Fruit fly (Drosophila melanogaster) whole organism, embryonic: ENCODE measurements around the gene Tengl3.
A peak's percentile ranks its signal among the peaks of the same experiment; 100 is the strongest.

Experiments
- Aef1 ChIP-seq: fragments of 200-800 bp; sonication (Bioruptor generic); IDR thresholded peaks from 3 replicates; pipeline ENCODE4 v1.3.6; 2022; ENCODE audit warnings: missing biosample characterization, missing genetic modification characterization
- Asciz ChIP-seq: fragments of 200-800 bp; sonication (Bioruptor generic); optimal IDR thresholded peaks from 2 replicates; lab custom pipeline; 2017; ENCODE audit warnings: missing biosample characterization, mild to moderate bottlenecking, missing genetic modification characterization, missing genetic modification reagents
- CG1024 ChIP-seq: fragments of 200-800 bp; sonication (Bioruptor generic); IDR thresholded peaks from 2 replicates; pipeline ENCODE4 v1.3.6; 2022; ENCODE audit warnings: missing biosample characterization, missing genetic modification characterization
- CG11093 ChIP-seq: fragments of 200-800 bp; sonication (Bioruptor generic); IDR thresholded peaks from 3 replicates; pipeline ENCODE4 v1.3.6; 2022; ENCODE audit warnings: missing biosample characterization, missing genetic modification characterization
- CG12769 ChIP-seq: fragments of 200-800 bp; sonication (Bioruptor generic); optimal IDR thresholded peaks from 2 replicates; lab custom pipeline; 2019; ENCODE audit warnings: missing biosample characterization, mild to moderate bottlenecking, missing genetic modification characterization, moderate library complexity
- CG13123 ChIP-seq: fragments of 200-800 bp; sonication (Bioruptor generic); optimal IDR thresholded peaks from 2 replicates; lab custom pipeline; 2016; ENCODE audit warnings: missing biosample characterization, missing genetic modification characterization
- CG13624 ChIP-seq: fragments of 200-800 bp; sonication (Bioruptor generic); optimal IDR thresholded peaks from 2 replicates; lab custom pipeline; 2016; ENCODE audit warnings: missing biosample characterization, missing genetic modification characterization
- CG13894 ChIP-seq: fragments of 200-800 bp; sonication (Bioruptor generic); optimal IDR thresholded peaks from 3 replicates; lab custom pipeline; 2018; ENCODE audit warnings: missing biosample characterization, mild to moderate bottlenecking, missing genetic modification characterization, moderate library complexity
- CG15514 ChIP-seq: fragments of 200-800 bp; sonication (Bioruptor generic); optimal IDR thresholded peaks from 3 replicates; lab custom pipeline; 2017; ENCODE audit warnings: missing biosample characterization, missing genetic modification characterization, mild to moderate bottlenecking, moderate library complexity, missing genetic modification reagents
- CG17385 ChIP-seq: fragments of 200-800 bp; sonication (Bioruptor generic); optimal IDR thresholded peaks from 3 replicates; lab custom pipeline; 2018; ENCODE audit warnings: missing biosample characterization, mild to moderate bottlenecking, missing genetic modification characterization
- CG2116 ChIP-seq: fragments of 200-800 bp; sonication (Bioruptor generic); optimal IDR thresholded peaks from 3 replicates; lab custom pipeline; 2018; ENCODE audit warnings: missing biosample characterization, mild to moderate bottlenecking, missing genetic modification characterization
- CG31224 ChIP-seq: fragments of 200-800 bp; sonication (Bioruptor generic); IDR thresholded peaks from 2 replicates; pipeline ENCODE4 v1.3.6; 2022; ENCODE audit warnings: missing biosample characterization, missing genetic modification characterization
- CG3838 ChIP-seq: fragments of 200-800 bp; sonication (Bioruptor generic); optimal IDR thresholded peaks from 3 replicates; lab custom pipeline; 2016; ENCODE audit warnings: missing biosample characterization, missing genetic modification characterization
- CG5953 ChIP-seq: fragments of 200-800 bp; sonication (Bioruptor generic); IDR thresholded peaks from 2 replicates; pipeline ENCODE4 v1.3.6; 2022; ENCODE audit warnings: missing biosample characterization, missing genetic modification characterization
- CG6765 ChIP-seq: fragments of 200-800 bp; sonication (Bioruptor generic); optimal IDR thresholded peaks from 3 replicates; lab custom pipeline; 2017; ENCODE audit warnings: missing biosample characterization, mild to moderate bottlenecking, missing genetic modification characterization
- CG7987 ChIP-seq: fragments of 200-800 bp; sonication (Bioruptor generic); optimal IDR thresholded peaks from 2 replicates; lab custom pipeline; 2018; ENCODE audit warnings: missing biosample characterization, mild to moderate bottlenecking, missing genetic modification characterization, moderate library complexity
- CG9437 ChIP-seq: fragments of 200-800 bp; sonication (Bioruptor generic); optimal IDR thresholded peaks from 2 replicates; lab custom pipeline; 2018; ENCODE audit warnings: missing biosample characterization, mild to moderate bottlenecking, missing genetic modification characterization
- CG9876 ChIP-seq: fragments of 200-800 bp; sonication (Bioruptor generic); optimal IDR thresholded peaks from 2 replicates; lab custom pipeline; 2016; ENCODE audit warnings: missing biosample characterization, missing genetic modification characterization
- CTCF ChIP-seq: fragments of 200-800 bp; sonication (Bioruptor generic); optimal IDR thresholded peaks from 2 replicates; lab custom pipeline; 2017; ENCODE audit warnings: missing biosample characterization, mild to moderate bottlenecking, missing genetic modification characterization, moderate library complexity
- CrebB ChIP-seq: fragments of 200-800 bp; sonication (Bioruptor generic); optimal IDR thresholded peaks from 3 replicates; lab custom pipeline; 2018; ENCODE audit warnings: missing biosample characterization, mild to moderate bottlenecking, missing genetic modification characterization
- D19A ChIP-seq: fragments of 200-800 bp; optimal IDR thresholded peaks from 3 replicates; lab custom pipeline; 2019; ENCODE audit warnings: missing biosample characterization, mild to moderate bottlenecking, missing genetic modification characterization, moderate library complexity
- Fer2 ChIP-seq: fragments of 200-800 bp; sonication (Bioruptor generic); optimal IDR thresholded peaks from 2 replicates; lab custom pipeline; 2018; ENCODE audit warnings: missing biosample characterization, mild to moderate bottlenecking, missing genetic modification characterization, moderate library complexity
- Gsc ChIP-seq: fragments of 200-800 bp; sonication (Bioruptor generic); IDR thresholded peaks from 2 replicates; pipeline ENCODE4 v1.3.6; 2022; ENCODE audit warnings: missing biosample characterization, missing genetic modification characterization
- Hmr ChIP-seq: fragments of 200-800 bp; sonication (Bioruptor generic); optimal IDR thresholded peaks from 3 replicates; lab custom pipeline; 2017; ENCODE audit warnings: mild to moderate bottlenecking, missing biosample characterization, missing genetic modification reagents, missing genetic modification characterization
- Med ChIP-seq: fragments of 200-800 bp; sonication (Bioruptor generic); peaks from one replicate; lab custom pipeline; 2016; ENCODE audit warnings: missing biosample characterization, missing genetic modification characterization, mild to moderate bottlenecking, inconsistent platforms, moderate library complexity
- NfI ChIP-seq: fragments of 200-800 bp; sonication (Bioruptor generic); optimal IDR thresholded peaks from 3 replicates; lab custom pipeline; 2018; ENCODE audit warnings: missing biosample characterization, mild to moderate bottlenecking, missing genetic modification characterization, moderate library complexity
- Oli ChIP-seq: fragments of 200-800 bp; sonication (Bioruptor generic); optimal IDR thresholded peaks from 2 replicates; lab custom pipeline; 2018; ENCODE audit warnings: missing biosample characterization, mild to moderate bottlenecking, missing genetic modification characterization, moderate library complexity
- Poxn ChIP-seq: fragments of 200-800 bp; sonication (Bioruptor generic); IDR thresholded peaks from 2 replicates; pipeline ENCODE4 v1.3.6; 2022; ENCODE audit warnings: missing biosample characterization, missing genetic modification characterization
- Trl ChIP-seq, 3 experiments: fragments of >200 bp in 2 of 3; fragments of 200-800 bp in 1 of 3; sonication (Bioruptor generic) in 1 of 3; optimal IDR thresholded peaks; 2 replicates in 1 of 3; 3 replicates in 2 of 3; lab custom pipeline; 2016 to 2017; ENCODE audit warnings: missing biosample characterization in 1 of 3, missing genetic modification characterization in 1 of 3
- YL-1 ChIP-seq: fragments of 200-800 bp; sonication (Bioruptor generic); optimal IDR thresholded peaks from 3 replicates; lab custom pipeline; 2017; ENCODE audit warnings: missing biosample characterization, mild to moderate bottlenecking, missing genetic modification characterization
- al ChIP-seq: fragments of 200-800 bp; sonication (Bioruptor generic); IDR thresholded peaks from 2 replicates; pipeline ENCODE4 v1.3.6; 2022; ENCODE audit warnings: missing biosample characterization, missing genetic modification characterization
- amos ChIP-seq: fragments of 200-800 bp; sonication (Bioruptor generic); IDR thresholded peaks from 2 replicates; pipeline ENCODE4 v1.3.6; 2022; ENCODE audit warnings: missing biosample characterization, missing genetic modification characterization; ENCODE audit not compliant: partially characterized antibody
- bigmax ChIP-seq: fragments of 200-800 bp; sonication (Bioruptor generic); optimal IDR thresholded peaks from 2 replicates; lab custom pipeline; 2018; ENCODE audit warnings: missing biosample characterization, mild to moderate bottlenecking, missing genetic modification characterization
- cas ChIP-seq: fragments of 200-800 bp; sonication (Bioruptor generic); IDR thresholded peaks from 2 replicates; pipeline ENCODE4 v1.3.6; 2022; ENCODE audit warnings: missing biosample characterization, missing genetic modification characterization
- dm ChIP-seq: fragments of 200-800 bp; sonication (Bioruptor generic); optimal IDR thresholded peaks from 3 replicates; lab custom pipeline; 2016; ENCODE audit warnings: missing biosample characterization, missing genetic modification characterization
- fd102C ChIP-seq: fragments of 200-800 bp; sonication (Bioruptor generic); optimal IDR thresholded peaks from 2 replicates; lab custom pipeline; 2018; ENCODE audit warnings: missing biosample characterization, mild to moderate bottlenecking, missing genetic modification characterization, moderate library complexity
- gsb ChIP-seq: fragments of 200-800 bp; sonication (Bioruptor generic); IDR thresholded peaks from 2 replicates; pipeline ENCODE4 v1.3.6; 2022; ENCODE audit warnings: missing biosample characterization, missing genetic modification characterization
- kni ChIP-seq: fragments of 200-800 bp; sonication (Bioruptor generic); optimal IDR thresholded peaks from 3 replicates; lab custom pipeline; 2017; ENCODE audit warnings: mild to moderate bottlenecking, missing biosample characterization, missing genetic modification reagents, missing genetic modification characterization
- lilli ChIP-seq: fragments of 200-800 bp; sonication (Bioruptor generic); optimal IDR thresholded peaks from 3 replicates; lab custom pipeline; 2016; ENCODE audit warnings: missing biosample characterization, missing genetic modification characterization
- mam ChIP-seq: fragments of 200-800 bp; sonication (Bioruptor generic); optimal IDR thresholded peaks from 3 replicates; lab custom pipeline; 2016; ENCODE audit warnings: missing biosample characterization, missing genetic modification characterization
- pan ChIP-seq, 4 experiments: fragments of >200 bp in 3 of 4; fragments of 200-800 bp in 1 of 4; sonication (Bioruptor generic) in 1 of 4; optimal IDR thresholded peaks in 3 of 4; IDR thresholded peaks in 1 of 4; 2 replicates each; pipeline versions ENCODE4 v1.3.6 to Lab custom; 2017 to 2022; ENCODE audit warnings: missing biosample characterization in 2 of 4, missing genetic modification characterization in 2 of 4, mixed read lengths in 1 of 4
- phol ChIP-seq: fragments of 200-800 bp; sonication (Bioruptor generic); optimal IDR thresholded peaks from 3 replicates; lab custom pipeline; 2018; ENCODE audit warnings: missing biosample characterization, mild to moderate bottlenecking, missing genetic modification characterization, moderate library complexity
- pita ChIP-seq: fragments of 200-800 bp; sonication (Bioruptor generic); optimal IDR thresholded peaks from 2 replicates; lab custom pipeline; 2017; ENCODE audit warnings: missing biosample characterization, mild to moderate bottlenecking, missing genetic modification characterization
- pnt ChIP-seq: fragments of 200-800 bp; sonication (Bioruptor generic); optimal IDR thresholded peaks from 3 replicates; lab custom pipeline; 2016; ENCODE audit warnings: missing biosample characterization, missing genetic modification characterization
- psq ChIP-seq: fragments of 200-800 bp; sonication (Bioruptor generic); optimal IDR thresholded peaks from 2 replicates; lab custom pipeline; 2017; ENCODE audit warnings: missing biosample characterization, missing genetic modification characterization
- pzg ChIP-seq: fragments of 200-800 bp; sonication (Bioruptor generic); optimal IDR thresholded peaks from 3 replicates; lab custom pipeline; 2018; ENCODE audit warnings: missing biosample characterization, mild to moderate bottlenecking, missing genetic modification characterization, moderate library complexity
- so ChIP-seq: fragments of 200-800 bp; sonication (Bioruptor generic); IDR thresholded peaks from 3 replicates; pipeline ENCODE4 v1.3.6; 2022; ENCODE audit warnings: missing biosample characterization, missing genetic modification characterization
- tna ChIP-seq: fragments of 200-800 bp; sonication (Bioruptor generic); IDR thresholded peaks from 2 replicates; pipeline ENCODE4 v1.3.6; 2022; ENCODE audit warnings: missing biosample characterization, missing genetic modification characterization; ENCODE audit not compliant: partially characterized antibody
- vnd ChIP-seq: fragments of 200-800 bp; sonication (Bioruptor generic); IDR thresholded peaks from 3 replicates; pipeline ENCODE4 v1.3.6; 2022; ENCODE audit warnings: missing biosample characterization, missing genetic modification characterization; ENCODE audit not compliant: partially characterized antibody
- zfh1 ChIP-seq: fragments of 200-800 bp; sonication (Bioruptor generic); IDR thresholded peaks from 3 replicates; pipeline ENCODE4 v1.3.6; 2022; ENCODE audit warnings: missing biosample characterization, missing genetic modification characterization

Gene Tengl3

dm6 chr2L:2201107-2201561 is 36.9 kb downstream of the Tengl3 start (continued):
- peak; percentile 70 for TF ChIP-seq CG9437 (GFP tag; lab: Kevin White, UChicago)
- peak; percentile 54 for TF ChIP-seq lilli
- no peak for TF ChIP-seq dm (GFP tag; lab: Kevin White, UChicago)
- TF ChIP-seq CG12769 (tag; lab: Kevin White, UChicago), result no peak
- no peak for TF ChIP-seq CG6765 (GFP tag; lab: Kevin White, UChicago)
- TF ChIP-seq so (GFP tag; lab: Robert Waterston, UW), result peak; percentile 70; the same call in 2 of the 3 replicates
- TF ChIP-seq cas (GFP tag; lab: Robert Waterston, UW), result no peak
- TF ChIP-seq tna, result no peak
- TF ChIP-seq CG7987 (GFP tag; lab: Kevin White, UChicago), result peak; percentile 59
- TF ChIP-seq D19A (tag; lab: Kevin White, UChicago), result peak; percentile 85
- TF ChIP-seq al (GFP tag; lab: Robert Waterston, UW), result no peak
- no peak for TF ChIP-seq pan (optimal IDR thresholded peaks at IDR 0.05; lab: Kevin White, UChicago)
- TF ChIP-seq pan (GFP tag; optimal IDR thresholded peaks at IDR 0.05 in 1 of 2, IDR thresholded peaks at IDR 0.05 in 1 of 2), result peak in 1 of 2 experiments; percentile 62
- no peak for TF ChIP-seq CG31224 (GFP tag; lab: Robert Waterston, UW)
- no peak for TF ChIP-seq Poxn (GFP tag; lab: Robert Waterston, UW)
- no peak for TF ChIP-seq CG13894 (tag; lab: Kevin White, UChicago)
- peak; percentile 53 for TF ChIP-seq CrebB
- no peak for TF ChIP-seq vnd (GFP tag; lab: Robert Waterston, UW)
- TF ChIP-seq zfh1 (GFP tag; lab: Robert Waterston, UW), result peak; percentile 83
- no peak for TF ChIP-seq CG13624 (GFP tag; lab: Kevin White, UChicago)
- TF ChIP-seq CG11093 (GFP tag; lab: Robert Waterston, UW), result peak; percentile 58; the same call in 1 of the 3 replicates
- TF ChIP-seq pita, result no peak
- TF ChIP-seq Med (GFP tag; lab: Kevin White, UChicago), result peak; percentile 91
- peak; percentile 95 for TF ChIP-seq Asciz
- peak; percentile 79 for TF ChIP-seq pnt
- peak; percentile 77 for TF ChIP-seq CG17385 (GFP tag; lab: Kevin White, UChicago)
- no peak for TF ChIP-seq psq
- peak; percentile 59 for TF ChIP-seq Gsc (GFP tag; lab: Robert Waterston, UW)
- peak; percentile 88 for TF ChIP-seq Oli (tag; lab: Kevin White, UChicago)
- no peak for TF ChIP-seq Fer2
- peak; percentile 14 for TF ChIP-seq CG3838 (GFP tag; lab: Kevin White, UChicago)
- TF ChIP-seq bigmax (GFP tag; lab: Kevin White, UChicago), result peak; percentile 9
- TF ChIP-seq CG5953 (GFP tag; lab: Robert Waterston, UW), result 0 out of 2 replicates have a peak, but pooled peaks have one; percentile 39
- TF ChIP-seq phol, result peak; percentile 90
- TF ChIP-seq pzg (GFP tag; lab: Kevin White, UChicago), result no peak
- peak; percentile 19 for TF ChIP-seq mam (GFP tag; lab: Kevin White, UChicago)
- TF ChIP-seq CG15514 (GFP tag; lab: Kevin White, UChicago), result peak; percentile 22
- TF ChIP-seq CTCF (GFP tag; lab: Kevin White, UChicago), result peak; percentile 38
- peak; percentile 44 for TF ChIP-seq CG2116 (GFP tag; lab: Kevin White, UChicago)
- TF ChIP-seq NfI, result peak; percentile 79
- peak; percentile 10 for TF ChIP-seq CG9876 (GFP tag; lab: Kevin White, UChicago)
- peak; percentile 32; the same call in 1 of the 2 replicates for TF ChIP-seq CG1024 (GFP tag; lab: Robert Waterston, UW)
- TF ChIP-seq YL-1 (GFP tag; lab: Kevin White, UChicago), result peak; percentile 15
- TF ChIP-seq kni (GFP tag; lab: Kevin White, UChicago), result peak; percentile 54
- peak; percentile 26 for TF ChIP-seq fd102C
- TF ChIP-seq Aef1 (GFP tag; lab: Robert Waterston, UW), result no peak; the same call in 2 of the 3 replicates
- no peak for TF ChIP-seq gsb (GFP tag; lab: Robert Waterston, UW)
- TF ChIP-seq Trl (optimal IDR thresholded peaks at IDR 0.05; lab: Kevin White, UChicago), result peak in 1 of 2 experiments; percentile 43
- TF ChIP-seq Trl (GFP tag; optimal IDR thresholded peaks at IDR 0.05; lab: Kevin White, UChicago), result peak; percentile 69
- no peak for TF ChIP-seq amos (GFP tag; lab: Robert Waterston, UW)
- TF ChIP-seq Hmr (GFP tag; lab: Kevin White, UChicago), result peak; percentile 45
- TF ChIP-seq CG13123, result peak; percentile 83
